Worm (Caenorhabditis elegans) whole organism, L1 larva: ENCODE measurements around the gene srz-6.

Experiments used
- blmp-1 ChIP-seq: fragments of 150-350 bp; optimal IDR thresholded peaks from 2 replicates; lab custom pipeline; 2014; ENCODE audit warnings: missing biosample characterization, missing genetic modification characterization
- ceh-82 ChIP-seq, 3 experiments: fragments of 150-350 bp in 1 of 3; sonication (generic microtip) in 2 of 3; optimal IDR thresholded peaks; 2 replicates each; lab custom pipeline; 2014 to 2017; ENCODE audit warnings: missing biosample characterization in 3 of 3, missing genetic modification characterization in 3 of 3
- mef-2 ChIP-seq: fragments of 150-350 bp; optimal IDR thresholded peaks from 2 replicates; lab custom pipeline; 2014; ENCODE audit warnings: missing biosample characterization, missing genetic modification characterization
- mep-1 ChIP-seq: fragments of 150-350 bp; optimal IDR thresholded peaks from 2 replicates; lab custom pipeline; 2014; ENCODE audit warnings: missing biosample characterization, missing genetic modification characterization
- nhr-237 ChIP-seq: fragments of 150-350 bp; optimal IDR thresholded peaks from 2 replicates; lab custom pipeline; 2014; ENCODE audit warnings: missing biosample characterization, missing genetic modification characterization
- nhr-28 ChIP-seq: fragments of 150-350 bp; optimal IDR thresholded peaks from 2 replicates; lab custom pipeline; 2014; ENCODE audit warnings: missing biosample characterization, missing genetic modification characterization
- nhr-85 ChIP-seq: sonication (generic microtip); peaks from one replicate; lab custom pipeline; 2016; ENCODE audit warnings: missing genetic modification characterization, inconsistent platforms, missing compliant biosample characterization
- pqm-1 ChIP-seq: sonication (generic microtip); optimal IDR thresholded peaks from 3 replicates; lab custom pipeline; 2017; ENCODE audit warnings: missing biosample characterization, missing genetic modification characterization
- tlp-1 ChIP-seq: fragments of 150-350 bp; optimal IDR thresholded peaks from 2 replicates; lab custom pipeline; 2014; ENCODE audit warnings: missing biosample characterization, missing genetic modification characterization
- vab-15 ChIP-seq: sonication (generic microtip); optimal IDR thresholded peaks from 2 replicates; lab custom pipeline; 2017; ENCODE audit warnings: missing genotype, mild to moderate bottlenecking, missing genetic modification characterization, missing compliant biosample characterization
- ztf-11 ChIP-seq, 2 experiments: sonication (generic microtip); optimal IDR thresholded peaks; 2 replicates each; lab custom pipeline; 2016 to 2017; ENCODE audit warnings: missing genetic modification characterization in 2 of 2, missing biosample characterization in 1 of 2, missing compliant biosample characterization in 1 of 2

DNA sequence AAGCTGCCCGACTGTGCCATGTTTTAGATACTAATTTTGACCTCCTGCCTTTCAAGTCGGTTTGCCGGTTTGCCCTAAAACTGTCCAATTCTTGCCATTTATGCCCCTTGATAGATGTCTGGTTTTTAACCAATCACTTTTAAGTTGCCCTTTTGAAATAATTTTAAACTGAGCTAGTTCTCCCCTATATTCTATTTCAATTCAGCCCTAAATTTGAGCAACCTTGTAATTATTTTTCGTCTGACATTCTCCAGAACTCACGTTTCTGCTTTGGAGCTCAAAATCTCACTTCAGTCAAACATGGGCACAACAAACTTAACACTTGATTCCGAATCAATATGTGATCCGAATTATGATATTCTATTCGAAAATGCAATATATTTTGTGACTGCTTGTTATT, 18.6 kb upstream of the srz-6 start, which contains the start of gene srg-17:
- TF ChIP-seq mep-1 (tag; lab: Kevin White, UChicago) (no peak), blmp-1 (tag; lab: Kevin White, UChicago) (no peak), vab-15 (no peak), nhr-85 (tag; lab: Kevin White, UChicago) (no peak), nhr-237 (tag; lab: Kevin White, UChicago) (no peak), pqm-1 (tag; lab: Kevin White, UChicago) (no peak), mef-2 (tag; lab: Kevin White, UChicago) (no peak), nhr-28 (no peak), ceh-82 (tag; optimal IDR thresholded peaks at IDR 0.05; lab: Kevin White, UChicago) (no peak), ztf-11 (tag; optimal IDR thresholded peaks at IDR 0.05; lab: Kevin White, UChicago) (no peak), tlp-1 (tag; lab: Kevin White, UChicago) (no peak)
